Fruit fly (Drosophila melanogaster) whole organism, embryonic: ENCODE measurements around the gene ninaE.

Source experiments
- Abd-B ChIP-seq: fragments of 200-800 bp; sonication (Bioruptor generic); optimal IDR thresholded peaks from 2 replicates; lab custom pipeline; 2018; ENCODE audit warnings: missing biosample characterization, mild to moderate bottlenecking, missing genetic modification characterization, moderate library complexity
- Ada2b ChIP-seq: fragments of 200-800 bp; sonication (Bioruptor generic); IDR thresholded peaks from 2 replicates; pipeline ENCODE4 v1.3.6; 2022; ENCODE audit warnings: missing biosample characterization, missing genetic modification characterization
- Aef1 ChIP-seq: fragments of 200-800 bp; sonication (Bioruptor generic); IDR thresholded peaks from 3 replicates; pipeline ENCODE4 v1.3.6; 2022; ENCODE audit warnings: missing biosample characterization, missing genetic modification characterization
- Awh ChIP-seq: fragments of 200-800 bp; sonication (Bioruptor generic); IDR thresholded peaks from 2 replicates; pipeline ENCODE4, ENCODE4 v1.3.6; 2022; ENCODE audit warnings: missing biosample characterization, missing genetic modification characterization
- BtbVII ChIP-seq: fragments of 200-800 bp; sonication (Bioruptor generic); optimal IDR thresholded peaks from 3 replicates; lab custom pipeline; 2017; ENCODE audit warnings: missing biosample characterization, mild to moderate bottlenecking, missing genetic modification characterization
- Bteb2 ChIP-seq: fragments of 200-800 bp; sonication (Bioruptor generic); optimal IDR thresholded peaks from 2 replicates; lab custom pipeline; 2016; ENCODE audit warnings: missing biosample characterization, missing genetic modification characterization
- CG10366 ChIP-seq: fragments of 200-800 bp; sonication (Bioruptor generic); IDR thresholded peaks from 2 replicates; pipeline ENCODE4 v1.3.6; 2022; ENCODE audit warnings: missing biosample characterization, missing genetic modification characterization
- CG11696 ChIP-seq: fragments of 200-800 bp; sonication (Bioruptor generic); IDR thresholded peaks from 2 replicates; pipeline ENCODE4 v1.3.6; 2022; ENCODE audit warnings: missing biosample characterization, missing genetic modification characterization
- CG12744 ChIP-seq: fragments of 200-800 bp; sonication (Bioruptor generic); optimal IDR thresholded peaks from 2 replicates; lab custom pipeline; 2016; ENCODE audit warnings: missing biosample characterization, missing genetic modification characterization
- CG13123 ChIP-seq: fragments of 200-800 bp; sonication (Bioruptor generic); optimal IDR thresholded peaks from 2 replicates; lab custom pipeline; 2016; ENCODE audit warnings: missing biosample characterization, missing genetic modification characterization
- CG15269 ChIP-seq: fragments of 200-800 bp; sonication (Bioruptor generic); optimal IDR thresholded peaks from 2 replicates; lab custom pipeline; 2018; ENCODE audit warnings: missing biosample characterization, mild to moderate bottlenecking, missing genetic modification characterization, moderate library complexity
- CG1529 ChIP-seq: fragments of 200-800 bp; sonication (Bioruptor generic); optimal IDR thresholded peaks from 3 replicates; lab custom pipeline; 2018; ENCODE audit warnings: missing biosample characterization, missing genetic modification characterization
- CG15479 ChIP-seq: fragments of 200-800 bp; sonication (Bioruptor generic); optimal IDR thresholded peaks from 3 replicates; lab custom pipeline; 2019; ENCODE audit warnings: missing biosample characterization, mild to moderate bottlenecking, missing genetic modification characterization, moderate library complexity
- CG15514 ChIP-seq: fragments of 200-800 bp; sonication (Bioruptor generic); optimal IDR thresholded peaks from 3 replicates; lab custom pipeline; 2017; ENCODE audit warnings: missing biosample characterization, missing genetic modification characterization, mild to moderate bottlenecking, moderate library complexity, missing genetic modification reagents
- CG3407 ChIP-seq: fragments of 200-800 bp; sonication (Bioruptor generic); optimal IDR thresholded peaks from 2 replicates; lab custom pipeline; 2018; ENCODE audit warnings: missing biosample characterization, mild to moderate bottlenecking, missing genetic modification characterization
- CG7357 ChIP-seq: fragments of 200-800 bp; sonication (Bioruptor generic); IDR thresholded peaks from 3 replicates; pipeline ENCODE4 v1.3.6; 2022; ENCODE audit warnings: missing biosample characterization, missing genetic modification characterization
- CG7786 ChIP-seq: fragments of 200-800 bp; sonication (Bioruptor generic); optimal IDR thresholded peaks from 2 replicates; lab custom pipeline; 2016; ENCODE audit warnings: missing biosample characterization, missing genetic modification characterization
- CG7839 ChIP-seq: fragments of 200-800 bp; sonication (Bioruptor generic); optimal IDR thresholded peaks from 3 replicates; lab custom pipeline; 2018; ENCODE audit warnings: missing biosample characterization, mild to moderate bottlenecking, missing genetic modification characterization, moderate library complexity
- CG8359 ChIP-seq: fragments of 200-800 bp; sonication (Bioruptor generic); optimal IDR thresholded peaks from 2 replicates; lab custom pipeline; 2017; ENCODE audit warnings: missing biosample characterization, mild to moderate bottlenecking, missing genetic modification characterization, borderline replicate concordance
- CoRest ChIP-seq: fragments of 200-800 bp; sonication (Bioruptor generic); optimal IDR thresholded peaks from 3 replicates; lab custom pipeline; 2018; ENCODE audit warnings: missing biosample characterization, mild to moderate bottlenecking, missing genetic modification characterization, moderate library complexity
- Dad ChIP-seq: fragments of 200-800 bp; sonication (Bioruptor generic); optimal IDR thresholded peaks from 3 replicates; lab custom pipeline; 2016; ENCODE audit warnings: missing biosample characterization, missing genetic modification characterization
- ERR ChIP-seq: fragments of 200-800 bp; sonication (Bioruptor generic); optimal IDR thresholded peaks from 2 replicates; lab custom pipeline; 2016; ENCODE audit warnings: missing biosample characterization, missing genetic modification characterization
- H2.0 ChIP-seq: fragments of 200-800 bp; sonication (Bioruptor generic); IDR thresholded peaks from 2 replicates; pipeline ENCODE4 v1.3.6; 2022; ENCODE audit warnings: missing biosample characterization, missing genetic modification characterization
- Med ChIP-seq: fragments of 200-800 bp; sonication (Bioruptor generic); peaks from one replicate; lab custom pipeline; 2016; ENCODE audit warnings: missing biosample characterization, missing genetic modification characterization, mild to moderate bottlenecking, inconsistent platforms, moderate library complexity
- Nf-YA ChIP-seq: fragments of 200-800 bp; sonication (Bioruptor generic); IDR thresholded peaks from 2 replicates; pipeline ENCODE4 v1.3.6; 2022; ENCODE audit warnings: missing biosample characterization, missing genetic modification characterization
- Nf-YB ChIP-seq: fragments of 200-800 bp; sonication (Bioruptor generic); optimal IDR thresholded peaks from 3 replicates; lab custom pipeline; 2019; ENCODE audit warnings: missing biosample characterization, mild to moderate bottlenecking, missing genetic modification characterization, moderate library complexity
- Nf-YC ChIP-seq: fragments of 200-800 bp; optimal IDR thresholded peaks from 3 replicates; lab custom pipeline; 2019; ENCODE audit warnings: missing biosample characterization, mild to moderate bottlenecking, missing genetic modification characterization, moderate library complexity
- Rfx ChIP-seq: fragments of 200-800 bp; sonication (Bioruptor generic); IDR thresholded peaks from 2 replicates; pipeline ENCODE4 v1.3.6; 2022; ENCODE audit warnings: missing biosample characterization, missing genetic modification characterization
- Sin3A ChIP-seq: fragments of >200 bp; optimal IDR thresholded peaks from 2 replicates; lab custom pipeline; 2018
- Sox100B ChIP-seq: fragments of 200-800 bp; sonication (Bioruptor generic); optimal IDR thresholded peaks from 3 replicates; lab custom pipeline; 2018; ENCODE audit warnings: missing biosample characterization, mild to moderate bottlenecking, missing genetic modification characterization
- TFAM ChIP-seq: fragments of 200-800 bp; sonication (Bioruptor generic); optimal IDR thresholded peaks from 2 replicates; lab custom pipeline; 2017; ENCODE audit warnings: missing biosample characterization, missing genetic modification characterization, inconsistent platforms
- ash1 ChIP-seq: fragments of 200-800 bp; sonication (Bioruptor generic); optimal IDR thresholded peaks from 2 replicates; lab custom pipeline; 2018; ENCODE audit warnings: missing biosample characterization, mild to moderate bottlenecking, missing genetic modification characterization
- ato ChIP-seq: fragments of 200-800 bp; sonication (Bioruptor generic); IDR thresholded peaks from 2 replicates; pipeline ENCODE4 v1.3.6; 2022; ENCODE audit warnings: missing biosample characterization, missing genetic modification characterization; ENCODE audit not compliant: partially characterized antibody
- bcd ChIP-seq: fragments of 200-800 bp; sonication (Bioruptor generic); optimal IDR thresholded peaks from 2 replicates; lab custom pipeline; 2017; ENCODE audit warnings: missing biosample characterization, mild to moderate bottlenecking, missing genetic modification characterization
- chif ChIP-seq, 2 experiments: fragments of 200-800 bp; sonication (Bioruptor generic); optimal IDR thresholded peaks; 3 replicates each; lab custom pipeline; 2016; ENCODE audit warnings: missing biosample characterization in 2 of 2, missing genetic modification characterization in 2 of 2
- dimm ChIP-seq: fragments of 200-800 bp; sonication (Bioruptor generic); IDR thresholded peaks from 2 replicates; pipeline ENCODE4 v1.3.6; 2022; ENCODE audit warnings: missing biosample characterization, missing genetic modification characterization
- dm ChIP-seq: fragments of 200-800 bp; sonication (Bioruptor generic); optimal IDR thresholded peaks from 3 replicates; lab custom pipeline; 2016; ENCODE audit warnings: missing biosample characterization, missing genetic modification characterization
- exex ChIP-seq: fragments of 200-800 bp; sonication (Bioruptor generic); optimal IDR thresholded peaks from 4 replicates; lab custom pipeline; 2018; ENCODE audit warnings: missing biosample characterization, mild to moderate bottlenecking, missing genetic modification characterization, moderate library complexity
- grau ChIP-seq: fragments of 200-800 bp; optimal IDR thresholded peaks from 3 replicates; lab custom pipeline; 2019; ENCODE audit warnings: missing biosample characterization, mild to moderate bottlenecking, missing genetic modification characterization, moderate library complexity
- gt ChIP-seq: fragments of 200-800 bp; sonication (Bioruptor generic); IDR thresholded peaks from 2 replicates; pipeline ENCODE4 v1.3.6; 2022; ENCODE audit warnings: missing biosample characterization, missing genetic modification characterization
- h ChIP-seq: fragments of >200 bp; optimal IDR thresholded peaks from 2 replicates; lab custom pipeline; 2017
- klu ChIP-seq: fragments of 200-800 bp; sonication (Bioruptor generic); IDR thresholded peaks from 2 replicates; pipeline ENCODE4 v1.3.6; 2022; ENCODE audit warnings: missing biosample characterization, missing genetic modification characterization
- knrl ChIP-seq: fragments of 200-800 bp; sonication (Bioruptor generic); IDR thresholded peaks from 3 replicates; pipeline ENCODE4 v1.3.6; 2022; ENCODE audit warnings: missing biosample characterization, missing genetic modification characterization; ENCODE audit not compliant: partially characterized antibody
- lola ChIP-seq, 3 experiments: fragments of >200 bp in 2 of 3; fragments of 200-800 bp in 1 of 3; sonication (Bioruptor generic) in 1 of 3; optimal IDR thresholded peaks; 2 replicates each; lab custom pipeline; 2017 to 2019; ENCODE audit warnings: missing biosample characterization in 3 of 3, missing genetic modification characterization in 3 of 3, mild to moderate bottlenecking in 1 of 3, moderate library complexity in 1 of 3
- run ChIP-seq: fragments of 200-800 bp; sonication (Bioruptor generic); optimal IDR thresholded peaks from 3 replicates; lab custom pipeline; 2018; ENCODE audit warnings: missing biosample characterization, mild to moderate bottlenecking, missing genetic modification characterization
- salm ChIP-seq: fragments of 200-800 bp; sonication (Bioruptor generic); optimal IDR thresholded peaks from 2 replicates; lab custom pipeline; 2018; ENCODE audit warnings: missing biosample characterization, mild to moderate bottlenecking, missing genetic modification characterization
- sug ChIP-seq: fragments of 200-800 bp; optimal IDR thresholded peaks from 2 replicates; lab custom pipeline; 2019; ENCODE audit warnings: missing biosample characterization, mild to moderate bottlenecking, missing genetic modification characterization, moderate library complexity
- tap ChIP-seq: fragments of 200-800 bp; optimal IDR thresholded peaks from 3 replicates; lab custom pipeline; 2019; ENCODE audit warnings: missing biosample characterization, mild to moderate bottlenecking, missing genetic modification characterization, moderate library complexity
- tup ChIP-seq: fragments of 200-800 bp; sonication (Bioruptor generic); optimal IDR thresholded peaks from 2 replicates; lab custom pipeline; 2016; ENCODE audit warnings: missing biosample characterization, mild to moderate bottlenecking, missing genetic modification characterization, moderate library complexity
- vfl ChIP-seq: fragments of 200-800 bp; sonication (Bioruptor generic); optimal IDR thresholded peaks from 2 replicates; lab custom pipeline; 2016; ENCODE audit warnings: missing biosample characterization, missing genetic modification characterization

Gene ninaE

dm6 chr3R:19902926-19903739, 15.1 kb upstream of the ninaE start, which contains the start of gene ClpX (continued):
- TF ChIP-seq CG13123 (GFP tag; lab: Kevin White, UChicago) (no peak), H2.0 (GFP tag; lab: Robert Waterston, UW) (no peak), exex (tag; lab: Kevin White, UChicago) (peak; percentile 18), Abd-B (no peak), CG1529 (no peak), Aef1 (no peak), sug (tag; lab: Kevin White, UChicago) (peak; percentile 42), Bteb2 (GFP tag; lab: Kevin White, UChicago) (no peak), tap (tag; lab: Kevin White, UChicago) (no peak), CG15479 (GFP tag; lab: Kevin White, UChicago) (peak; percentile 80), CG7357 (no peak), ash1 (GFP tag; lab: Kevin White, UChicago) (no peak), ato (GFP tag; lab: Robert Waterston, UW) (peak; percentile 60), Nf-YA (GFP tag; lab: Robert Waterston, UW) (no peak), CG15269 (tag; lab: Kevin White, UChicago) (no peak), CG7839 (tag; lab: Kevin White, UChicago) (peak; percentile 8), CG12744 (no peak), CG3407 (GFP tag; lab: Kevin White, UChicago) (no peak), dm (peak; percentile 9), vfl (GFP tag; lab: Kevin White, UChicago) (no peak), grau (tag; lab: Kevin White, UChicago) (peak; percentile 16), CG7786 (GFP tag; lab: Kevin White, UChicago) (no peak), h (no peak), CG10366 (GFP tag; lab: Robert Waterston, UW) (no peak), CoRest (tag; lab: Kevin White, UChicago) (peak; percentile 16), BtbVII (GFP tag; lab: Kevin White, UChicago) (no peak), salm (tag; lab: Kevin White, UChicago) (no peak), ERR (GFP tag; lab: Kevin White, UChicago) (no peak), Med (GFP tag; lab: Kevin White, UChicago) (peak; percentile 81), klu (GFP tag; lab: Robert Waterston, UW) (no peak), Rfx (0 out of 2 replicates have a peak, but pooled peaks have one; percentile 14), gt (GFP tag; lab: Robert Waterston, UW) (no peak), tup (no peak), run (tag; lab: Kevin White, UChicago) (no peak), dimm (GFP tag; lab: Robert Waterston, UW) (no peak), Sox100B (GFP tag; lab: Kevin White, UChicago) (no peak), chif (GFP tag; optimal IDR thresholded peaks at IDR 0.05; lab: Kevin White, UChicago) (no peak), knrl (peak; percentile 60), lola (GFP tag; optimal IDR thresholded peaks at IDR 0.05; lab: Kevin White, UChicago) (no peak), Ada2b (no peak), bcd (GFP tag; lab: Kevin White, UChicago) (no peak), Nf-YC (tag; lab: Kevin White, UChicago) (peak; percentile 28), Awh (GFP tag; lab: Robert Waterston, UW) (no peak), Nf-YB (GFP tag; lab: Kevin White, UChicago) (no peak), CG11696 (no peak), Dad (GFP tag; lab: Kevin White, UChicago) (peak; percentile 50), TFAM (no peak), Sin3A (lab: Kevin White, UChicago) (peak; percentile 35), CG15514 (GFP tag; lab: Kevin White, UChicago) (peak; percentile 63), CG8359 (GFP tag; lab: Kevin White, UChicago) (no peak)
